Fruit fly (Drosophila melanogaster) whole organism, prepupa: ENCODE results near the gene ohgt.

Source experiments
- Blimp-1 ChIP-seq: fragments of 200-800 bp; sonication (Bioruptor generic); optimal IDR thresholded peaks from 3 replicates; lab custom pipeline; 2017; ENCODE audit warnings: missing biosample characterization, missing genetic modification characterization, mild to moderate bottlenecking, moderate library complexity, missing genetic modification reagents
- dsx ChIP-seq: fragments of 200-800 bp; optimal IDR thresholded peaks from 3 replicates; lab custom pipeline; 2019; ENCODE audit warnings: missing biosample characterization, mild to moderate bottlenecking, missing genetic modification characterization, moderate library complexity; ENCODE audit not compliant: poor library complexity, severe bottlenecking

- TF ChIP-seq dsx (GFP tag; lab: Kevin White, UChicago) (no peak), Blimp-1 (GFP tag; lab: Kevin White, UChicago) (no peak)
Measured at dm6 chr3R:10095765-10096164, 46.8 kb downstream of the ohgt start.
